Worm (Caenorhabditis elegans) whole organism, L2 larva: Measurements from ENCODE around the gene rab-6.1.

Source experiments
- C34F6.9 ChIP-seq: fragments of 150-350 bp; optimal IDR thresholded peaks from 2 replicates; lab custom pipeline; 2014; ENCODE audit warnings: missing biosample characterization, missing genetic modification characterization
- F13H6.1 ChIP-seq: sonication (generic microtip); optimal IDR thresholded peaks from 2 replicates; lab custom pipeline; 2016; ENCODE audit warnings: missing genetic modification characterization, missing compliant biosample characterization
- aly-2 ChIP-seq: fragments of 150-350 bp; optimal IDR thresholded peaks from 2 replicates; lab custom pipeline; 2014; ENCODE audit warnings: missing biosample characterization, missing genetic modification characterization
- ama-1 ChIP-seq: fragments of 150-350 bp; optimal IDR thresholded peaks from 2 replicates; lab custom pipeline; 2018; ENCODE audit warnings: inconsistent platforms
- blmp-1 ChIP-seq: sonication (generic microtip); optimal IDR thresholded peaks from 2 replicates; lab custom pipeline; 2017; ENCODE audit warnings: missing genetic modification characterization, mild to moderate bottlenecking, missing compliant biosample characterization, antibody characterized with exemption, moderate library complexity; ENCODE audit not compliant: insufficient read depth
- ceh-82 ChIP-seq: fragments of 150-350 bp; optimal IDR thresholded peaks from 2 replicates; lab custom pipeline; 2014; ENCODE audit warnings: missing biosample characterization, missing genetic modification characterization
- dmd-4 ChIP-seq: sonication (generic microtip); optimal IDR thresholded peaks from 2 replicates; lab custom pipeline; 2017; ENCODE audit warnings: missing biosample characterization, missing genetic modification characterization
- egl-27 ChIP-seq: sonication (generic microtip); optimal IDR thresholded peaks from 3 replicates; lab custom pipeline; 2017; ENCODE audit warnings: missing biosample characterization, missing genetic modification reagents, missing genetic modification characterization
- elt-1 ChIP-seq: fragments of 150-350 bp; optimal IDR thresholded peaks from 2 replicates; lab custom pipeline; 2014; ENCODE audit warnings: missing biosample characterization, missing genetic modification characterization
- fos-1 ChIP-seq: fragments of 150-350 bp; optimal IDR thresholded peaks from 2 replicates; lab custom pipeline; 2014; ENCODE audit warnings: missing biosample characterization, missing genetic modification characterization
- gmeb-1 ChIP-seq: fragments of 150-350 bp; optimal IDR thresholded peaks from 2 replicates; lab custom pipeline; 2014; ENCODE audit warnings: missing biosample characterization, missing genetic modification characterization
- lin-13 ChIP-seq: fragments of 150-350 bp; optimal IDR thresholded peaks from 2 replicates; lab custom pipeline; 2014; ENCODE audit warnings: missing biosample characterization, missing genetic modification reagents, missing genetic modification characterization
- lsy-2 ChIP-seq, 2 experiments: fragments of 150-350 bp in 1 of 2; sonication (generic microtip) in 1 of 2; optimal IDR thresholded peaks; 2 replicates each; lab custom pipeline; 2014 to 2017; ENCODE audit warnings: missing biosample characterization in 2 of 2, missing genetic modification characterization in 2 of 2
- mab-5 ChIP-seq: fragments of 150-350 bp; optimal IDR thresholded peaks from 2 replicates; lab custom pipeline; 2014; ENCODE audit warnings: missing biosample characterization, missing genetic modification characterization
- mbf-1 ChIP-seq: sonication (generic microtip); optimal IDR thresholded peaks from 2 replicates; lab custom pipeline; 2017; ENCODE audit warnings: missing biosample characterization, missing genetic modification characterization
- nhr-11 ChIP-seq: fragments of 150-350 bp; optimal IDR thresholded peaks from 2 replicates; lab custom pipeline; 2014; ENCODE audit warnings: missing biosample characterization, missing genetic modification characterization
- nhr-12 ChIP-seq: fragments of 150-350 bp; optimal IDR thresholded peaks from 2 replicates; lab custom pipeline; 2014; ENCODE audit warnings: missing biosample characterization, missing genetic modification characterization
- nhr-129 ChIP-seq: fragments of 150-350 bp; optimal IDR thresholded peaks from 2 replicates; lab custom pipeline; 2014; ENCODE audit warnings: missing biosample characterization, missing genetic modification characterization
- nhr-21 ChIP-seq: fragments of 150-350 bp; optimal IDR thresholded peaks from 2 replicates; lab custom pipeline; 2014; ENCODE audit warnings: missing biosample characterization, missing genetic modification characterization
- nhr-23 ChIP-seq: fragments of 150-350 bp; optimal IDR thresholded peaks from 2 replicates; lab custom pipeline; 2014; ENCODE audit warnings: missing biosample characterization, missing genetic modification reagents, missing genetic modification characterization
- nhr-237 ChIP-seq: fragments of 150-350 bp; optimal IDR thresholded peaks from 2 replicates; lab custom pipeline; 2014; ENCODE audit warnings: missing biosample characterization, missing genetic modification characterization
- nhr-6 ChIP-seq: fragments of 150-350 bp; optimal IDR thresholded peaks from 2 replicates; lab custom pipeline; 2014; ENCODE audit warnings: missing biosample characterization, missing genetic modification characterization
- nhr-77 ChIP-seq: fragments of 150-350 bp; optimal IDR thresholded peaks from 2 replicates; lab custom pipeline; 2014; ENCODE audit warnings: missing biosample characterization, missing genetic modification characterization
- peb-1 ChIP-seq: fragments of 150-350 bp; optimal IDR thresholded peaks from 2 replicates; lab custom pipeline; 2014; ENCODE audit warnings: missing biosample characterization, missing genetic modification characterization
- sem-4 ChIP-seq: fragments of 150-350 bp; optimal IDR thresholded peaks from 2 replicates; lab custom pipeline; 2014; ENCODE audit warnings: missing biosample characterization, missing genetic modification reagents, missing genetic modification characterization
- sma-3 ChIP-seq: sonication (generic microtip); optimal IDR thresholded peaks from 2 replicates; lab custom pipeline; 2016; ENCODE audit warnings: missing genetic modification reagents, missing genetic modification characterization, missing compliant biosample characterization
- sma-9 ChIP-seq, 2 experiments: fragments of 150-350 bp in 1 of 2; sonication (generic microtip) in 1 of 2; optimal IDR thresholded peaks; 2 replicates each; lab custom pipeline; 2014 to 2016; ENCODE audit warnings: missing genetic modification characterization in 2 of 2, mild to moderate bottlenecking in 1 of 2, missing biosample characterization in 1 of 2, missing compliant biosample characterization in 1 of 2, missing genetic modification reagents in 1 of 2, moderate library complexity in 1 of 2
- unc-39 ChIP-seq: fragments of 150-350 bp; optimal IDR thresholded peaks from 2 replicates; lab custom pipeline; 2014; ENCODE audit warnings: missing biosample characterization, missing genetic modification characterization
- unc-62 ChIP-seq: fragments of 150-350 bp; optimal IDR thresholded peaks from 2 replicates; lab custom pipeline; 2014; ENCODE audit warnings: missing biosample characterization, missing genetic modification reagents, missing genetic modification characterization
- zag-1 ChIP-seq: fragments of 150-350 bp; optimal IDR thresholded peaks from 2 replicates; lab custom pipeline; 2014; ENCODE audit warnings: missing biosample characterization, missing genetic modification characterization
- ztf-1 ChIP-seq: fragments of 200-800 bp; sonication (Bioruptor generic); conservative IDR thresholded peaks from 2 replicates; pipeline ENCODE4 v1.3.6; 2022; ENCODE audit warnings: missing genetic modification characterization, missing compliant biosample characterization
- ztf-11 ChIP-seq: sonication (generic microtip); optimal IDR thresholded peaks from 2 replicates; lab custom pipeline; 2017; ENCODE audit warnings: missing biosample characterization, missing genetic modification characterization
- ztf-4 ChIP-seq: fragments of 150-350 bp; optimal IDR thresholded peaks from 2 replicates; lab custom pipeline; 2014; ENCODE audit warnings: missing biosample characterization, missing genetic modification characterization

The rab-6.1 gene

ce11 chrIII:9007183-9007582, 1.4 kb upstream of the rab-6.1 start:
- TF ChIP-seq ama-1 (lab: Kevin White, UChicago) = no peak
- TF ChIP-seq unc-62 = no peak
- TF ChIP-seq fos-1 (tag; lab: Kevin White, UChicago) = peak; percentile 43
- TF ChIP-seq F13H6.1 (tag; lab: Kevin White, UChicago) = peak; percentile 36
- peak; percentile 55 for TF ChIP-seq sma-9 (GFP tag; optimal IDR thresholded peaks at IDR 0.05; lab: Kevin White, UChicago)
- TF ChIP-seq sma-9 (tag; optimal IDR thresholded peaks at IDR 0.05; lab: Kevin White, UChicago) = no peak
- no peak for TF ChIP-seq nhr-11 (tag; lab: Kevin White, UChicago)
- TF ChIP-seq nhr-129 = peak; percentile 50

ce11 chrIII:9004658-9005057, 1.1 kb downstream of the rab-6.1 start:
- TF ChIP-seq nhr-12 (tag; lab: Kevin White, UChicago) (no peak), ztf-4 (tag; lab: Kevin White, UChicago) (no peak), gmeb-1 (tag; lab: Kevin White, UChicago) (no peak), ceh-82 (tag; lab: Kevin White, UChicago) (no peak), lsy-2 (tag; optimal IDR thresholded peaks at IDR 0.05; lab: Kevin White, UChicago) (no peak), lin-13 (GFP tag; lab: Kevin White, UChicago) (no peak), sem-4 (no peak), mbf-1 (tag; lab: Kevin White, UChicago) (no peak), dmd-4 (tag; lab: Kevin White, UChicago) (no peak), sma-3 (GFP tag; lab: Kevin White, UChicago) (no peak), elt-1 (no peak)

DNA sequence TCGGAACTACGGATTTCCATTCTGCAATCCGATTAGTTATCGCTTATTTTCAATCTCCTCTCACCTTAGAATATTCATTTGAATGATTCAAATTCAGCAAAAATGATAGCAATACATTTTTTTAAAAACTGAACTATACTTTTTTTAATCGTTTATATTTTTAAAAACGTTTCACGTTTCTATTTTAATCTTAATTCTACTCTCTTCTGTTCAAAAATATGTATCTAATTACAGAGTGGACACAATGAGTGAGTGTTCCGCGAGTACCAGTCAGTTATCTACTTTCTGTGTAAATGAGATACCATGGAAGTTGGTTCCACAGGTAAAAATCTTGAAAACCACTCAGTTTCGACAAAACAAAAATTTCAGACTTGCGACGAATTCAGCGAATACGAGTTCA, 3.2 kb downstream of the rab-6.1 start, which contains the start of the genes F59B2.15 and zif-1:
Gene F59B2.15 (minus strand): TSS at position 101 of the 400 bp plus-strand sequence.
Gene zif-1 (plus strand): TSS at position 235 of the 400 bp plus-strand sequence.
- TF ChIP-seq unc-39 (tag; lab: Kevin White, UChicago) (no peak), elt-1 (no peak), ztf-11 (no peak)

DNA sequence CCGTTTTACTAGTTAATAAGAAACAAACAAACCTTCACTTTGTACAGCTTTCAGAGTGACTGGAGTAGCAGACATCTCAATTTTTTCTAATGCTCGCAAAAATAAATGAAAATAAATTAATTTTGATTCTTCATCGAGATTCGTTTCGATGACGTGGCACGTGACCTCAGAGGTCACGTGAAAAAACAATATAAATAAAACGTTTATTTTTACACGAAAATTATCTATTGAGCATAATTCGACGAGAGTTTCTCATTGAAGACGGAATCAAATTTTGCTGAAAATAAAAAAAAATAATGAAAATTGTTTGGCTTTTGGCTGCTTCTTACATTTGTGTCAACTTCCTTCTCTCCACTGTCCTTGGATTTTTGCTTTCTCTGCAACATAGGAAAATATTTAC, 3.9 kb downstream of the rab-6.1 start, which contains the start of gene rpn-6.2:
Gene rpn-6.2 (minus strand): TSS at position 101 of the 400 bp plus-strand sequence.
- TF ChIP-seq C34F6.9 (tag; lab: Kevin White, UChicago) (no peak), blmp-1 (no peak), F13H6.1 (tag; lab: Kevin White, UChicago) (no peak), nhr-77 (tag; lab: Kevin White, UChicago) (no peak)

- no peak for TF ChIP-seq nhr-77 (tag; lab: Kevin White, UChicago)
- TF ChIP-seq ztf-11 = no peak
- TF ChIP-seq zag-1 (tag; lab: Kevin White, UChicago) = no peak
- no peak for TF ChIP-seq ama-1 (lab: Kevin White, UChicago)
- no peak for TF ChIP-seq ztf-1 (GFP tag; lab: Robert Waterston, UW)
Observed at ce11 chrIII:9001491-9001890, 4.3 kb downstream of the rab-6.1 start.

DNA sequence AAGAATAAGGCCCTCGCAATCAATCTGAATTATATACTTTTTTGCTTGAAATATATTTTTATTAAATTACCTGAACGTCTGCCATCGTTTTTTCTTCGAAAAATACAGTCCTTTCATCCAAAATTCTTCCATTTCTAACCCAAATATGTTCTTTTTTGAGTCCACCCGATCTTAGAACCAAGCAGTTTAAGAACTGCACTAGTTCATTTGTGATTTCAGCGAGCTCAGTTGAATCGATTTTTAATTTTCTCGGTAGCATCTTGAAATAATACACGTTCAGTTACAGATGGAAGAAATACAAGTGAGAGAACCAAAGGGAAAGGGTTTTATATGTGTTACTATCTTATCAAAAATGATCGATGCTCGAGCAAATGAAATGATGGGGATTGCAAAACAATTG, 6.2 kb downstream of the rab-6.1 start, which contains the start of gene F59B2.3:
Gene F59B2.3 (minus strand): TSS at position 259 of the 400 bp plus-strand sequence.
- TF ChIP-seq nhr-21 (tag; lab: Kevin White, UChicago) (no peak), egl-27 (tag; lab: Kevin White, UChicago) (no peak), peb-1 (tag; lab: Kevin White, UChicago) (no peak), mbf-1 (tag; lab: Kevin White, UChicago) (no peak), mab-5 (tag; lab: Kevin White, UChicago) (no peak), nhr-6 (no peak), C34F6.9 (tag; lab: Kevin White, UChicago) (no peak), nhr-23 (tag; lab: Kevin White, UChicago) (no peak), nhr-237 (tag; lab: Kevin White, UChicago) (no peak), aly-2 (tag; lab: Kevin White, UChicago) (no peak)
